Worm (Caenorhabditis elegans) whole organism, L1 larva: ENCODE measurements around the gene F59A1.12.

Experiments
- F16B12.6 ChIP-seq: fragments of 150-350 bp; optimal IDR thresholded peaks from 2 replicates; lab custom pipeline; 2014; ENCODE audit warnings: missing biosample characterization, missing genetic modification characterization
- alr-1 ChIP-seq: fragments of 200-800 bp; sonication (Bioruptor generic); optimal IDR thresholded peaks from 2 replicates; lab custom pipeline; 2018; ENCODE audit warnings: borderline replicate concordance, mild to moderate bottlenecking, missing genetic modification characterization, missing compliant biosample characterization
- ceh-8 ChIP-seq: fragments of 200-800 bp; sonication (Bioruptor generic); optimal IDR thresholded peaks from 2 replicates; lab custom pipeline; 2018; ENCODE audit warnings: mild to moderate bottlenecking, missing genetic modification characterization, moderate library complexity, missing compliant biosample characterization
- ceh-82 ChIP-seq, 3 experiments: fragments of 150-350 bp in 1 of 3; sonication (generic microtip) in 2 of 3; optimal IDR thresholded peaks; 2 replicates each; lab custom pipeline; 2014 to 2017; ENCODE audit warnings: missing biosample characterization in 3 of 3, missing genetic modification characterization in 3 of 3
- ces-1 ChIP-seq: fragments of 150-350 bp; optimal IDR thresholded peaks from 2 replicates; lab custom pipeline; 2014; ENCODE audit warnings: missing biosample characterization, missing genetic modification reagents, missing genetic modification characterization
- ets-5 ChIP-seq: fragments of 200-800 bp; sonication (Bioruptor generic); IDR thresholded peaks from 2 replicates; pipeline ENCODE4 v1.3.6; 2022; ENCODE audit warnings: missing genetic modification characterization, missing compliant biosample characterization
- fkh-4 ChIP-seq: sonication (generic microtip); optimal IDR thresholded peaks from 2 replicates; lab custom pipeline; 2016; ENCODE audit warnings: missing compliant biosample characterization, missing genetic modification characterization, borderline replicate concordance
- fos-1 ChIP-seq: fragments of 150-350 bp; optimal IDR thresholded peaks from 2 replicates; lab custom pipeline; 2014; ENCODE audit warnings: missing biosample characterization, missing genetic modification characterization
- grh-1 ChIP-seq: fragments of 200-800 bp; sonication (Bioruptor generic); IDR thresholded peaks from 2 replicates; pipeline ENCODE4 v1.3.6; 2022; ENCODE audit warnings: missing genetic modification reagents, missing genetic modification characterization, missing compliant biosample characterization
- hlh-17 ChIP-seq: fragments of 200-800 bp; sonication (Bioruptor generic); optimal IDR thresholded peaks from 2 replicates; lab custom pipeline; 2018; ENCODE audit warnings: missing genetic modification characterization, mild to moderate bottlenecking, missing compliant biosample characterization, moderate library complexity, borderline replicate concordance
- irx-1 ChIP-seq: sonication (generic microtip); optimal IDR thresholded peaks from 2 replicates; lab custom pipeline; 2016; ENCODE audit warnings: missing genetic modification characterization, missing compliant biosample characterization
- isw-1 ChIP-seq: fragments of 200-800 bp; sonication (Bioruptor generic); IDR thresholded peaks from 2 replicates; pipeline ENCODE4 v1.3.6; 2022; ENCODE audit warnings: missing genetic modification characterization, missing compliant biosample characterization
- jun-1 ChIP-seq: fragments of 150-350 bp; optimal IDR thresholded peaks from 2 replicates; lab custom pipeline; 2014; ENCODE audit warnings: missing biosample characterization, missing genetic modification reagents, missing genetic modification characterization
- lin-13 ChIP-seq: fragments of 150-350 bp; optimal IDR thresholded peaks from 2 replicates; lab custom pipeline; 2014; ENCODE audit warnings: missing biosample characterization, missing genetic modification reagents, missing genetic modification characterization
- lin-14 ChIP-seq: fragments of 200-800 bp; sonication (Bioruptor generic); optimal IDR thresholded peaks from 2 replicates; lab custom pipeline; 2018; ENCODE audit warnings: mild to moderate bottlenecking, missing genetic modification characterization, moderate library complexity, missing compliant biosample characterization
- lin-35 ChIP-seq, 2 experiments: fragments of 150-350 bp; optimal IDR thresholded peaks; 2 replicates each; lab custom pipeline; 2014; ENCODE audit warnings: missing biosample characterization in 2 of 2, missing genetic modification characterization in 2 of 2, missing genetic modification reagents in 2 of 2
- lin-39 ChIP-seq: fragments of 150-350 bp; optimal IDR thresholded peaks from 2 replicates; lab custom pipeline; 2014; ENCODE audit warnings: missing biosample characterization, missing genetic modification reagents, missing genetic modification characterization
- mab-9 ChIP-seq: fragments of 200-800 bp; sonication (Bioruptor generic); IDR thresholded peaks from 2 replicates; pipeline ENCODE4 v1.3.6; 2022; ENCODE audit warnings: missing genetic modification reagents, missing genetic modification characterization, missing compliant biosample characterization
- mef-2 ChIP-seq: fragments of 150-350 bp; optimal IDR thresholded peaks from 2 replicates; lab custom pipeline; 2014; ENCODE audit warnings: missing biosample characterization, missing genetic modification characterization
- nhr-11 ChIP-seq: fragments of 150-350 bp; optimal IDR thresholded peaks from 2 replicates; lab custom pipeline; 2014; ENCODE audit warnings: missing biosample characterization, missing genetic modification characterization
- nhr-20 ChIP-seq: sonication (generic microtip); optimal IDR thresholded peaks from 2 replicates; lab custom pipeline; 2016; ENCODE audit warnings: mild to moderate bottlenecking, missing genetic modification characterization, missing compliant biosample characterization
- nhr-237 ChIP-seq: fragments of 150-350 bp; optimal IDR thresholded peaks from 2 replicates; lab custom pipeline; 2014; ENCODE audit warnings: missing biosample characterization, missing genetic modification characterization
- nhr-71 ChIP-seq: sonication (generic microtip); optimal IDR thresholded peaks from 2 replicates; lab custom pipeline; 2016; ENCODE audit warnings: mild to moderate bottlenecking, missing genetic modification characterization, moderate library complexity, missing compliant biosample characterization
- nhr-77 ChIP-seq: fragments of 150-350 bp; optimal IDR thresholded peaks from 2 replicates; lab custom pipeline; 2014; ENCODE audit warnings: missing biosample characterization, missing genetic modification characterization
- pax-3 ChIP-seq: fragments of 200-800 bp; sonication (Bioruptor generic); optimal IDR thresholded peaks from 2 replicates; lab custom pipeline; 2018; ENCODE audit warnings: mild to moderate bottlenecking, missing genetic modification characterization, moderate library complexity, missing compliant biosample characterization
- pqm-1 ChIP-seq: sonication (generic microtip); optimal IDR thresholded peaks from 3 replicates; lab custom pipeline; 2017; ENCODE audit warnings: missing biosample characterization, missing genetic modification characterization
- rnt-1 ChIP-seq: sonication (generic microtip); optimal IDR thresholded peaks from 2 replicates; lab custom pipeline; 2016; ENCODE audit warnings: mild to moderate bottlenecking, missing genetic modification characterization, moderate library complexity, missing compliant biosample characterization
- snpc-4 ChIP-seq: fragments of 150-350 bp; optimal IDR thresholded peaks from 2 replicates; lab custom pipeline; 2014; ENCODE audit warnings: missing biosample characterization, missing genetic modification characterization
- snu-23 ChIP-seq: sonication (generic microtip); optimal IDR thresholded peaks from 2 replicates; lab custom pipeline; 2016; ENCODE audit warnings: missing genetic modification characterization, missing compliant biosample characterization
- sox-4 ChIP-seq: sonication (generic microtip); optimal IDR thresholded peaks from 2 replicates; lab custom pipeline; 2016; ENCODE audit warnings: missing genetic modification characterization, missing compliant biosample characterization
- tlp-1 ChIP-seq: fragments of 150-350 bp; optimal IDR thresholded peaks from 2 replicates; lab custom pipeline; 2014; ENCODE audit warnings: missing biosample characterization, missing genetic modification characterization
- unc-30 ChIP-seq: sonication (generic microtip); optimal IDR thresholded peaks from 2 replicates; lab custom pipeline; 2017; ENCODE audit warnings: missing biosample characterization, missing genetic modification characterization
- vab-15 ChIP-seq: sonication (generic microtip); optimal IDR thresholded peaks from 2 replicates; lab custom pipeline; 2017; ENCODE audit warnings: missing genotype, mild to moderate bottlenecking, missing genetic modification characterization, missing compliant biosample characterization
- zip-4 ChIP-seq: fragments of 200-800 bp; sonication (Bioruptor generic); optimal IDR thresholded peaks from 2 replicates; lab custom pipeline; 2018; ENCODE audit warnings: mild to moderate bottlenecking, missing genetic modification characterization, moderate library complexity, missing compliant biosample characterization

F59A1.12 gene

ce11 chrV:17676553-17676952, 9.0 kb upstream of the F59A1.12 start, which contains the start of gene str-92:
str-92 (minus strand) TSS chrV:17676653.
- TF ChIP-seq hlh-17 (no peak), lin-39 (tag; lab: Kevin White, UChicago) (no peak), fos-1 (tag; lab: Kevin White, UChicago) (no peak), vab-15 (no peak), F16B12.6 (tag; lab: Kevin White, UChicago) (no peak)

DNA sequence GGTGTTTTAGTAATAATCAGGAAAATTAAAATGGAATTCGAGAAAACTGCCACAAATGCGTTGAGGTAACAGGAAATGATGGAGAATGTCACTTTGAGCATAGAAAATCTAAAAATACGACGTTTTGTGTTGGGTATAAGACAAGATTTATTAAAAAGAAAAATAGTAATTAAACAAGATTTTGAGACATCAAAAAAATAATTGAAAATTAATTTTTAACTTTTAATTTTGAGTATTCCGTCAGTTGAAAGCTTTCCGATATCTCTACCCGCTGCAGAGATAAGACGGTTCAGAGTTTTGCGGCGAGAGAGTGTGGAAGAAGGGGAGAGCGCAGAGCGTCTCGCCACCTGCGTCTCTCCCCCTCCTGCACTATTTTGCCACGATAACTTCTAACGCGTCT, 5.8 kb upstream of the F59A1.12 start, which contains the start of gene str-93:
Gene str-93 (minus strand): TSS at position 101 of the 400 bp plus-strand sequence.
- TF ChIP-seq jun-1 (tag; lab: Kevin White, UChicago): no peak
- no peak for TF ChIP-seq mab-9
- TF ChIP-seq tlp-1 (tag; lab: Kevin White, UChicago): no peak
- no peak for TF ChIP-seq nhr-71 (tag; lab: Kevin White, UChicago)
- TF ChIP-seq mef-2 (tag; lab: Kevin White, UChicago): no peak
- no peak for TF ChIP-seq nhr-11
- no peak for TF ChIP-seq zip-4 (GFP tag; lab: Kevin White, UChicago)
- TF ChIP-seq F16B12.6 (tag; lab: Kevin White, UChicago): no peak
- TF ChIP-seq sox-4 (tag; lab: Kevin White, UChicago): no peak
- no peak for TF ChIP-seq hlh-17

DNA sequence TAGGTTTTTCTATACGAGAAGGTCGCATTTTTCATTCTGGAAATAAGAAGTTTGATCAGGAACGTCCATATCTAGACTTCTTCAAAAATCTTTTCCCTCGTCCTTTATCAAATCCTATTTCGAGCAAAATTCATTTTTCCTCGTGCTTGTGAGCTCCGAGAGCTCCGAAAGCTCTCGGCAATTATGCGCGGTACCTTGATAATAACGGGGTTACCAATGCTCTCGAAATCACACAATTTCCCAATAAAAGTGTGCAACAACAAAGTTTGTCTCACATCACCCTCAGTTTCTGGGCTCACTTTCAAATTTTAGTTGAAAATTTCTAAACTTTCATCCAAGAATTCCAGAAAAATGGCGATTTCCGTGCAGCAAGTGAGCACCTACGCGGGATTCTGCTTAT, 955 bp upstream of the F59A1.12 start, which contains the start of gene str-89:
Gene str-89 (plus strand): TSS at position 301 of the 400 bp plus-strand sequence.
- no peak for TF ChIP-seq rnt-1 (tag; lab: Kevin White, UChicago)
- no peak for TF ChIP-seq ceh-8 (GFP tag; lab: Kevin White, UChicago)
- no peak for TF ChIP-seq alr-1
- TF ChIP-seq, all 84 proteins: peak for 0

DNA sequence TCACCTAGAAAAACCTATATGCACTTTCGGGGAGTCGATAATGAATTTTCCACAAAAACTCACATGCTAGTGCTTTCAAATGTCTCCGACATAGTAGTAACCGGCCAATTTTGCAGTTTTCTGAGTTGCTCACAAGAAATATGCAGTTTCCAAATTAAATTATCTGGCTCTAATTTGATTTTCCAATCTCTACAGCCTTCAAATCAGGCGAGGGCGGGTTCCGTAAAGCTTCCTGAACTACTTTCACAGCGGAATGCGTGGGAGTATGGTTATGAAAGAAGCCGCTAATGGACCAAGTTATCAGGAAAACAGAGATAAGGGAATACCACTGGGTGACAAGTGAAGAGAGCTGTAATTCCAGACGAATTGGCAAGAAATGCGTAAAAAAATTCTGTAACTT, 1.7 kb downstream of the F59A1.12 start, which contains the start of gene F59A1.11:
Gene F59A1.11 (minus strand): TSS at position 101 of the 400 bp plus-strand sequence.
- TF ChIP-seq vab-15 (no peak), lin-13 (GFP tag; lab: Kevin White, UChicago) (no peak), snpc-4 (tag; lab: Kevin White, UChicago) (no peak), isw-1 (GFP tag; lab: Robert Waterston, UW) (no peak), pax-3 (tag; lab: Kevin White, UChicago) (no peak), grh-1 (GFP tag; lab: Robert Waterston, UW) (no peak), lin-35 (GFP tag; optimal IDR thresholded peaks at IDR 0.05; lab: Kevin White, UChicago) (no peak), snu-23 (GFP tag; lab: Kevin White, UChicago) (no peak), irx-1 (no peak), nhr-77 (tag; lab: Kevin White, UChicago) (no peak), sox-4 (tag; lab: Kevin White, UChicago) (no peak), lin-14 (GFP tag; lab: Kevin White, UChicago) (no peak)

- TF ChIP-seq ets-5 (GFP tag; lab: Robert Waterston, UW) (no peak), nhr-20 (tag; lab: Kevin White, UChicago) (no peak), nhr-237 (tag; lab: Kevin White, UChicago) (no peak), F16B12.6 (tag; lab: Kevin White, UChicago) (no peak), fkh-4 (tag; lab: Kevin White, UChicago) (no peak), unc-30 (tag; lab: Kevin White, UChicago) (no peak), nhr-77 (tag; lab: Kevin White, UChicago) (no peak), ces-1 (GFP tag; lab: Kevin White, UChicago) (no peak), snu-23 (GFP tag; lab: Kevin White, UChicago) (no peak), pax-3 (tag; lab: Kevin White, UChicago) (no peak), ceh-82 (tag; optimal IDR thresholded peaks at IDR 0.05; lab: Kevin White, UChicago) (no peak), pqm-1 (tag; lab: Kevin White, UChicago) (no peak), lin-14 (GFP tag; lab: Kevin White, UChicago) (no peak), mab-9 (no peak)
Observed at ce11 chrV:17664367-17664766, 3.2 kb downstream of the F59A1.12 start.
